Fruit fly (Drosophila melanogaster): ENCODE results near the gene Orct2.

DNA sequence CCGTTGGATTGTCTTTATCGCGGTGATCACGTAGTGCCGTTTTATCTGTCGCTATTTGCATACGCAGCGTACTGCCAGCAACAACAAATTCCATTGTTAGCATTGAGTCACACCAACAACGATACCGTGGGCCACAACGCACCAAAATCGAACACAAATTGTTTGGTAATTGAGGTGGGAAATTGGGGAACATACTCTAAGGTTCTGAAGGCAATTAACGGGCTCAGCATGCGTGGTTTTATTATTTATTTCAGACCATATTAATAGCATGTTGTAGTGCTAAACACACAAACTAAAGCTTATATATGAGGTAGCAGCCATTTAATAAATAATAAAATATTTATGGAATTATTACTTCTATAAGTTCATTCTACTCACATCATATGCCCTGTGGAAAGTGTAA is 25.7 kb downstream of the Orct2 start:
- no peak for TF ChIP-seq psq (optimal IDR thresholded peaks at IDR 0.05)
- TF ChIP-seq usp (GFP tag; optimal IDR thresholded peaks at IDR 0.05) = no peak
- no peak for TF ChIP-seq Dll (optimal IDR thresholded peaks at IDR 0.05)
- TF ChIP-seq EcR (GFP tag; optimal IDR thresholded peaks at IDR 0.05) = no peak
